Worm (Caenorhabditis elegans) whole organism, L3 larva: ENCODE measurements around the gene W02B3.4.

Source experiments
- ama-1 ChIP-seq: fragments of 150-350 bp; optimal IDR thresholded peaks from 2 replicates; lab custom pipeline; 2018
- ceh-28 ChIP-seq: fragments of 150-350 bp; optimal IDR thresholded peaks from 2 replicates; lab custom pipeline; 2014; ENCODE audit warnings: missing biosample characterization, missing genetic modification reagents, missing genetic modification characterization
- ceh-82 ChIP-seq: fragments of 150-350 bp; optimal IDR thresholded peaks from 2 replicates; lab custom pipeline; 2014; ENCODE audit warnings: missing biosample characterization, missing genetic modification characterization
- egl-27 ChIP-seq: sonication (generic microtip); optimal IDR thresholded peaks from 4 replicates; lab custom pipeline; 2017; ENCODE audit warnings: missing biosample characterization, missing genetic modification reagents, missing genetic modification characterization
- nhr-12 ChIP-seq: fragments of 150-350 bp; optimal IDR thresholded peaks from 2 replicates; lab custom pipeline; 2014; ENCODE audit warnings: missing biosample characterization, missing genetic modification characterization
- nhr-25 ChIP-seq: sonication (generic microtip); optimal IDR thresholded peaks from 2 replicates; lab custom pipeline; 2017; ENCODE audit warnings: missing biosample characterization, missing genetic modification characterization

- TF ChIP-seq ceh-28 (no peak), ama-1 (lab: Kevin White, UChicago) (no peak), nhr-25 (tag; lab: Kevin White, UChicago) (no peak), egl-27 (tag; lab: Kevin White, UChicago) (no peak), nhr-12 (tag; lab: Kevin White, UChicago) (no peak), ceh-82 (tag; lab: Kevin White, UChicago) (no peak)
Observed at ce11 chrIII:641759-642158, 41.5 kb downstream of the W02B3.4 start, which contains the start of gene W06E11.1.
